Worm (Caenorhabditis elegans) whole organism, midembryonic: ENCODE measurements around the gene arrd-15.

ENCODE experiments used
- klf-2 ChIP-seq: fragments of 200-800 bp; sonication (Bioruptor generic); conservative IDR thresholded peaks from 2 replicates; pipeline ENCODE4 v1.3.6; 2022; ENCODE audit warnings: missing genetic modification reagents, missing genetic modification characterization, missing compliant biosample characterization
- tab-1 ChIP-seq: fragments of 200-800 bp; sonication (Bioruptor generic); IDR thresholded peaks from 2 replicates; pipeline ENCODE4 v1.3.6; 2022; ENCODE audit warnings: missing genetic modification characterization, missing compliant biosample characterization

DNA sequence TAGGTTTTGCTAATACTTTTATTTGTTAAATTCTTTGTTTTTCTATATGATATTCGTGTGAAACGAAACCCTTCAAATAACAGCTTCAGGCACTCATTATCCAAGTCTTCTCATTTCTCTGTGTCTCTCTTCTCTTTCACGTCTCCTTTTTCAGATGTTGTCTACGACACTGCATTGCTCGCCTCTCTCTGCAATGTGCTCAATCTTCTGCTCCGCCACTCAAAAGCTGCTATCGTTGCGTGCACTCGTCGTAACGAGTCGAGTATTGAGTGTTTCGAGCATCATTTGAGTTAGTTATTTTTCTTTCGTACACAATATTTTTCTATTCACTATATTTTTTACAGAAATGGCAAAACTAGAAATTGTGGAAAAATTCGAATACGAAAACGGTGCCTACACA, 43.3 kb downstream of the arrd-15 start:
- TF ChIP-seq tab-1 (no peak), klf-2 (GFP tag; lab: Robert Waterston, UW) (no peak)
